Worm (Caenorhabditis elegans): ENCODE data around the gene T26H8.4.

ce11 chrV:15265814-15266213, 40.8 kb downstream of the T26H8.4 start, which contains the start of gene M01B2.13:
- TF ChIP-seq nfya-1 (tag; optimal IDR thresholded peaks at IDR 0.05) (no peak), eyg-1 (tag; optimal IDR thresholded peaks at IDR 0.05) (no peak), pqm-1 (tag; optimal IDR thresholded peaks at IDR 0.05) (no peak), zip-5 (tag; optimal IDR thresholded peaks at IDR 0.05) (no peak), hlh-6 (tag; optimal IDR thresholded peaks at IDR 0.05) (no peak), ceh-9 (tag; optimal IDR thresholded peaks at IDR 0.05) (no peak), fkh-6 (tag; optimal IDR thresholded peaks at IDR 0.05) (no peak), nhr-11 (tag; optimal IDR thresholded peaks at IDR 0.05) (no peak)
